Fruit fly (Drosophila melanogaster) whole organism, adult: ENCODE measurements around the gene CG9777.

ENCODE experiments used
- CG14711 ChIP-seq: fragments of 200-800 bp; sonication (Bioruptor generic); optimal IDR thresholded peaks from 2 replicates; lab custom pipeline; 2018; ENCODE audit warnings: missing biosample characterization, mild to moderate bottlenecking, missing genetic modification characterization, moderate library complexity
- CG1620 ChIP-seq: fragments of 200-800 bp; sonication (Bioruptor generic); optimal IDR thresholded peaks from 2 replicates; lab custom pipeline; 2016; ENCODE audit warnings: missing biosample characterization, missing genetic modification characterization
- CG5204 ChIP-seq: fragments of 200-800 bp; sonication (Bioruptor generic); optimal IDR thresholded peaks from 2 replicates; lab custom pipeline; 2016; ENCODE audit warnings: missing biosample characterization, missing genetic modification characterization
- cic ChIP-seq: fragments of 200-800 bp; sonication (Bioruptor generic); optimal IDR thresholded peaks from 2 replicates; lab custom pipeline; 2017; ENCODE audit warnings: missing biosample characterization, mild to moderate bottlenecking, missing genetic modification characterization, moderate library complexity

DNA sequence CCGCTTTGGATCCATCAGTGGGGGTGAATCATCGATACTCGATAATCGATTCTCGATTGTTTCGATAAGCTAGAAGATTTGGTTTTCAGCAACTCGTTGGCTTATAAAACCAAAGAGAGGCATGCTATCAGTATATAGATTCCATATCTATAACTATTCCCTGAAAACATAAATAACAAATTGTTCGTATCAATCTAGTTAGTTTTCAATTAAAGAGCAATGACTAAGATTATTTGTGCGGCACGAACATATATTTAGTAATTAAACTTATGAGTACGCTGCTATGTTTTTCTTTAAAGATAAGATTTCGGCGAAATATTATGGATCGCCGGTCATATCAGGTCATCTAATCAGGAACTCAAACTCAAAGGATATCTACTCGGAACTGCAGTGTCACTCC lies 42.5 kb upstream of the CG9777 start:
- no peak for TF ChIP-seq CG14711 (tag; lab: Kevin White, UChicago)
- no peak for TF ChIP-seq CG5204
- TF ChIP-seq CG1620 = no peak
- TF ChIP-seq cic = no peak
